Fruit fly (Drosophila melanogaster): ENCODE results near the gene Sfxn1-3.

The Sfxn1-3 gene

dm6 chr3R:4403706-4404392 lies 25.4 kb downstream of the Sfxn1-3 start:
- no peak for TF ChIP-seq Hr83 (GFP tag; optimal IDR thresholded peaks at IDR 0.05; ENCODE audit: poor library complexity, severe bottlenecking)
- TF ChIP-seq HLH106 (tag; optimal IDR thresholded peaks at IDR 0.05): peak; percentile 32
- TF ChIP-seq Mio (GFP tag; optimal IDR thresholded peaks at IDR 0.05): no peak
- TF ChIP-seq fru (GFP tag; optimal IDR thresholded peaks at IDR 0.05): peak; percentile 63
- no peak for TF ChIP-seq Abd-B (GFP tag; optimal IDR thresholded peaks at IDR 0.05)
- no peak for TF ChIP-seq usp (GFP tag; optimal IDR thresholded peaks at IDR 0.05)
- peak; percentile 38 for TF ChIP-seq Sp1 (GFP tag; optimal IDR thresholded peaks at IDR 0.05)
- no peak for TF ChIP-seq Dfd (GFP tag; optimal IDR thresholded peaks at IDR 0.05)
- TF ChIP-seq N (GFP tag; optimal IDR thresholded peaks at IDR 0.05): no peak
- no peak for TF ChIP-seq dmrt93B (GFP tag; optimal IDR thresholded peaks at IDR 0.05)
- TF ChIP-seq psq (GFP tag; optimal IDR thresholded peaks at IDR 0.05): peak; percentile 35
- no peak for TF ChIP-seq sage (GFP tag; optimal IDR thresholded peaks at IDR 0.05)
- no peak for TF ChIP-seq sv (GFP tag; optimal IDR thresholded peaks at IDR 0.05)
- peak; percentile 40 for TF ChIP-seq ey (GFP tag; optimal IDR thresholded peaks at IDR 0.05)
- TF ChIP-seq CG32264 (GFP tag; optimal IDR thresholded peaks at IDR 0.05): peak; percentile 23
- peak; percentile 71 for TF ChIP-seq rgr (GFP tag; optimal IDR thresholded peaks at IDR 0.05)
- no peak for TF ChIP-seq lola (GFP tag; optimal IDR thresholded peaks at IDR 0.05)
- peak; percentile 89 for TF ChIP-seq Jra (GFP tag; optimal IDR thresholded peaks at IDR 0.05)
- no peak for TF ChIP-seq Hr78 (GFP tag; optimal IDR thresholded peaks at IDR 0.05)
- TF ChIP-seq h (GFP tag; optimal IDR thresholded peaks at IDR 0.05): peak; percentile 73
- no peak for TF ChIP-seq dsf (GFP tag; optimal IDR thresholded peaks at IDR 0.05; ENCODE audit: borderline replicate concordance)
- peak; percentile 19 for TF ChIP-seq CG9705 (GFP tag; optimal IDR thresholded peaks at IDR 0.05)
- no peak for TF ChIP-seq pan (optimal IDR thresholded peaks at IDR 0.05)
- TF ChIP-seq jim (GFP tag; optimal IDR thresholded peaks at IDR 0.05): no peak
- TF ChIP-seq Dif (GFP tag; optimal IDR thresholded peaks at IDR 0.05; ENCODE audit: partially characterized antibody): no peak
- TF ChIP-seq Vsx2 (GFP tag; optimal IDR thresholded peaks at IDR 0.05; ENCODE audit: partially characterized antibody): no peak
- no peak for TF ChIP-seq Rel (GFP tag; optimal IDR thresholded peaks at IDR 0.05)
- TF ChIP-seq Rel (tag; optimal IDR thresholded peaks at IDR 0.05): peak; percentile 32
- peak; percentile 46 for TF ChIP-seq OdsH (GFP tag; optimal IDR thresholded peaks at IDR 0.05)
- TF ChIP-seq foxo (GFP tag; optimal IDR thresholded peaks at IDR 0.05): peak; percentile 21 to 76
- TF ChIP-seq woc (GFP tag; optimal IDR thresholded peaks at IDR 0.05): no peak
- peak; percentile 65 for TF ChIP-seq br (GFP tag; optimal IDR thresholded peaks at IDR 0.05)
- no peak for TF ChIP-seq GATAd (GFP tag; optimal IDR thresholded peaks at IDR 0.05)
- no peak for TF ChIP-seq tai (GFP tag; optimal IDR thresholded peaks at IDR 0.05)
- TF ChIP-seq Myc (optimal IDR thresholded peaks at IDR 0.05): no peak
- peak; percentile 53 for TF ChIP-seq Hnf4 (GFP tag; optimal IDR thresholded peaks at IDR 0.05)
- peak in 1 of 2 experiments; percentile 51 for TF ChIP-seq dl (GFP tag; optimal IDR thresholded peaks at IDR 0.05; ENCODE audit: insufficient read depth in 1 of 2, partially characterized antibody in 2 of 2)
- TF ChIP-seq brk (GFP tag; optimal IDR thresholded peaks at IDR 0.05): no peak
- TF ChIP-seq CrebA (GFP tag; optimal IDR thresholded peaks at IDR 0.05; ENCODE audit: borderline replicate concordance): no peak

- TF ChIP-seq psq (GFP tag; optimal IDR thresholded peaks at IDR 0.05) (no peak), CG9705 (GFP tag; optimal IDR thresholded peaks at IDR 0.05) (no peak), Myc (optimal IDR thresholded peaks at IDR 0.05) (no peak), Rel (GFP tag; optimal IDR thresholded peaks at IDR 0.05) (no peak), Rel (tag; optimal IDR thresholded peaks at IDR 0.05) (no peak)
Observed at dm6 chr3R:4407325-4407724, 28.9 kb downstream of the Sfxn1-3 start.

- no peak for TF ChIP-seq Hnf4 (GFP tag; optimal IDR thresholded peaks at IDR 0.05)
- TF ChIP-seq foxo (GFP tag; optimal IDR thresholded peaks at IDR 0.05): no peak
- no peak for TF ChIP-seq Vsx2 (GFP tag; optimal IDR thresholded peaks at IDR 0.05; ENCODE audit: partially characterized antibody)
- TF ChIP-seq sage (GFP tag; optimal IDR thresholded peaks at IDR 0.05): no peak
- TF ChIP-seq Hr83 (GFP tag; optimal IDR thresholded peaks at IDR 0.05; ENCODE audit: poor library complexity, severe bottlenecking): no peak
- no peak for TF ChIP-seq CG32264 (GFP tag; optimal IDR thresholded peaks at IDR 0.05)
- TF ChIP-seq Jra (GFP tag; optimal IDR thresholded peaks at IDR 0.05): no peak
- TF ChIP-seq Mio (GFP tag; optimal IDR thresholded peaks at IDR 0.05): no peak
- no peak for TF ChIP-seq N (GFP tag; optimal IDR thresholded peaks at IDR 0.05)
- TF ChIP-seq dmrt93B (GFP tag; optimal IDR thresholded peaks at IDR 0.05): no peak
- TF ChIP-seq pan (optimal IDR thresholded peaks at IDR 0.05): no peak
- no peak for TF ChIP-seq jim (GFP tag; optimal IDR thresholded peaks at IDR 0.05)
- TF ChIP-seq br (GFP tag; optimal IDR thresholded peaks at IDR 0.05): no peak
- no peak for TF ChIP-seq usp (GFP tag; optimal IDR thresholded peaks at IDR 0.05)
- TF ChIP-seq Myc (optimal IDR thresholded peaks at IDR 0.05): no peak
Observed at dm6 chr3R:4416138-4416537, 37.7 kb downstream of the Sfxn1-3 start, which contains the start of gene CG31528. CG31528 (plus strand) TSS chr3R:4416438.
